Worm (Caenorhabditis elegans) whole organism, young adult: ENCODE results near the gene msrp-6.
"Not testable (repeated sequence)": the region's sequence is repeated elsewhere in the genome, so short reads cannot be mapped to it uniquely, and the experiment has no call there.

ENCODE experiments used
- B0019.2 ChIP-seq: fragments of 200-800 bp; sonication (Bioruptor generic); conservative IDR thresholded peaks from 2 replicates; pipeline ENCODE4 v1.3.6; 2022; ENCODE audit warnings: missing genetic modification reagents, missing genetic modification characterization, missing compliant biosample characterization
- F10E7.11 ChIP-seq: sonication (generic microtip); optimal IDR thresholded peaks from 2 replicates; lab custom pipeline; 2017; ENCODE audit warnings: mild to moderate bottlenecking, missing genetic modification characterization, moderate library complexity, missing compliant biosample characterization
- F23B12.7 ChIP-seq: sonication (generic microtip); optimal IDR thresholded peaks from 2 replicates; lab custom pipeline; 2017; ENCODE audit warnings: missing genetic modification characterization, mild to moderate bottlenecking, missing compliant biosample characterization, antibody characterized with exemption, moderate library complexity; ENCODE audit not compliant: insufficient read depth
- F39B2.1 ChIP-seq: fragments of 200-800 bp; sonication (Bioruptor generic); IDR thresholded peaks from 2 replicates; pipeline ENCODE4 v1.3.6; 2022; ENCODE audit warnings: missing genetic modification reagents, missing genetic modification characterization, missing compliant biosample characterization
- T07F8.4 ChIP-seq: sonication (generic microtip); optimal IDR thresholded peaks from 2 replicates; lab custom pipeline; 2016; ENCODE audit warnings: mild to moderate bottlenecking, missing genetic modification characterization, moderate library complexity, missing compliant biosample characterization
- Y56A3A.18 ChIP-seq: fragments of 200-800 bp; sonication (Bioruptor generic); IDR thresholded peaks from 2 replicates; pipeline ENCODE4 v1.3.6; 2022; ENCODE audit warnings: missing genetic modification reagents, missing genetic modification characterization, missing compliant biosample characterization
- Y67H2A.10 ChIP-seq: fragments of 200-800 bp; sonication (Bioruptor generic); conservative IDR thresholded peaks from 2 replicates; pipeline ENCODE4 v1.3.6; 2022; ENCODE audit warnings: missing genetic modification reagents, missing genetic modification characterization, missing compliant biosample characterization
- Y95B8A.8 ChIP-seq: fragments of 200-800 bp; sonication (Bioruptor generic); IDR thresholded peaks from 2 replicates; pipeline ENCODE4 v1.3.6; 2022; ENCODE audit warnings: missing genetic modification reagents, missing genetic modification characterization, missing compliant biosample characterization
- ama-1 ChIP-seq, 3 experiments: fragments of 150-350 bp in 1 of 3; sonication (generic microtip) in 2 of 3; optimal IDR thresholded peaks; 2 replicates each; lab custom pipeline; 2014 to 2018; ENCODE audit warnings: missing biosample characterization in 2 of 3, missing genetic modification characterization in 2 of 3, missing genetic modification reagents in 2 of 3
- atf-7 ChIP-seq: sonication (generic microtip); optimal IDR thresholded peaks from 2 replicates; lab custom pipeline; 2017; ENCODE audit warnings: mild to moderate bottlenecking, missing genetic modification characterization, missing compliant biosample characterization
- ccch-3 ChIP-seq: fragments of 200-800 bp; sonication (Bioruptor generic); optimal IDR thresholded peaks from 2 replicates; lab custom pipeline; 2018; ENCODE audit warnings: mild to moderate bottlenecking, missing genetic modification characterization, missing compliant biosample characterization
- ceh-27 ChIP-seq: fragments of 200-800 bp; sonication (Bioruptor generic); optimal IDR thresholded peaks from 2 replicates; lab custom pipeline; 2018; ENCODE audit warnings: mild to moderate bottlenecking, missing genetic modification characterization, moderate library complexity, missing compliant biosample characterization
- ceh-91 ChIP-seq: fragments of 200-800 bp; sonication (Bioruptor generic); IDR thresholded peaks from 2 replicates; pipeline ENCODE4 v1.3.6; 2022; ENCODE audit warnings: missing genetic modification reagents, missing genetic modification characterization, missing compliant biosample characterization
- dpff-1 ChIP-seq: sonication (generic microtip); optimal IDR thresholded peaks from 2 replicates; lab custom pipeline; 2017; ENCODE audit warnings: mild to moderate bottlenecking, missing genetic modification characterization, missing compliant biosample characterization
- dpl-1 ChIP-seq: fragments of 150-350 bp; optimal IDR thresholded peaks from 2 replicates; lab custom pipeline; 2014; ENCODE audit warnings: missing biosample characterization, missing genetic modification reagents, missing genetic modification characterization
- egl-18 ChIP-seq: fragments of 200-800 bp; sonication (Bioruptor generic); IDR thresholded peaks from 2 replicates; pipeline ENCODE4 v1.3.6; 2022; ENCODE audit warnings: missing genetic modification reagents, missing genetic modification characterization, missing compliant biosample characterization
- hlh-12 ChIP-seq: sonication (generic microtip); optimal IDR thresholded peaks from 2 replicates; lab custom pipeline; 2016; ENCODE audit warnings: missing genetic modification characterization, missing compliant biosample characterization
- hmg-20 ChIP-seq: fragments of 200-800 bp; sonication (Bioruptor generic); IDR thresholded peaks from 2 replicates; pipeline ENCODE4 v1.3.6; 2022; ENCODE audit warnings: missing genetic modification reagents, missing genetic modification characterization, missing compliant biosample characterization
- hrde-1 ChIP-seq: sonication (generic microtip); optimal IDR thresholded peaks from 2 replicates; lab custom pipeline; 2016; ENCODE audit warnings: missing genetic modification characterization, mild to moderate bottlenecking, missing compliant biosample characterization, moderate library complexity, missing genotype, missing genetic modification reagents, borderline replicate concordance
- lag-1 ChIP-seq: fragments of 200-800 bp; sonication (Bioruptor generic); IDR thresholded peaks from 2 replicates; pipeline ENCODE4 v1.3.6; 2022; ENCODE audit warnings: missing genetic modification reagents, missing genetic modification characterization, missing compliant biosample characterization
- let-526 ChIP-seq: fragments of 200-800 bp; sonication (Bioruptor generic); IDR thresholded peaks from 2 replicates; pipeline ENCODE4 v1.3.6; 2022; ENCODE audit warnings: missing genetic modification reagents, missing genetic modification characterization, missing compliant biosample characterization
- lin-26 ChIP-seq: fragments of 200-800 bp; sonication (Bioruptor generic); IDR thresholded peaks from 2 replicates; pipeline ENCODE4 v1.3.6; 2022; ENCODE audit warnings: missing genetic modification reagents, missing genetic modification characterization, missing compliant biosample characterization
- lin-35 ChIP-seq, 3 experiments: fragments of 150-350 bp in 2 of 3; sonication (generic microtip) in 1 of 3; optimal IDR thresholded peaks; 2 replicates each; lab custom pipeline; 2014 to 2018; ENCODE audit warnings: missing biosample characterization in 3 of 3, missing genetic modification characterization in 3 of 3, missing genetic modification reagents in 3 of 3
- lin-54 ChIP-seq: fragments of 200-800 bp; sonication (Bioruptor generic); optimal IDR thresholded peaks from 2 replicates; lab custom pipeline; 2018; ENCODE audit warnings: mild to moderate bottlenecking, missing genetic modification characterization, missing compliant biosample characterization
- lsy-27 ChIP-seq: sonication (generic microtip); optimal IDR thresholded peaks from 2 replicates; lab custom pipeline; 2017; ENCODE audit warnings: missing genetic modification characterization, mild to moderate bottlenecking, missing compliant biosample characterization, antibody characterized with exemption, missing genotype, borderline replicate concordance; ENCODE audit not compliant: insufficient read depth
- madf-3 ChIP-seq: fragments of 200-800 bp; sonication (Bioruptor generic); IDR thresholded peaks from 2 replicates; pipeline ENCODE4 v1.3.6; 2022; ENCODE audit warnings: missing genetic modification reagents, missing genetic modification characterization, missing compliant biosample characterization
- madf-6 ChIP-seq: fragments of 200-800 bp; sonication (Bioruptor generic); IDR thresholded peaks from 2 replicates; pipeline ENCODE4 v1.3.6; 2022; ENCODE audit warnings: missing genetic modification reagents, missing genetic modification characterization, missing compliant biosample characterization
- madf-8 ChIP-seq: fragments of 200-800 bp; sonication (Bioruptor generic); conservative IDR thresholded peaks from 2 replicates; pipeline ENCODE4 v1.3.6; 2022; ENCODE audit warnings: missing genetic modification reagents, missing genetic modification characterization, missing compliant biosample characterization
- mes-4 ChIP-seq: sonication (generic microtip); optimal IDR thresholded peaks from 2 replicates; lab custom pipeline; 2016; ENCODE audit warnings: missing genotype, missing genetic modification characterization, missing compliant biosample characterization
- nhr-80 ChIP-seq: sonication (generic microtip); optimal IDR thresholded peaks from 2 replicates; lab custom pipeline; 2016; ENCODE audit warnings: missing genetic modification characterization, missing compliant biosample characterization
- snpc-3.4 ChIP-seq: sonication (generic microtip); optimal IDR thresholded peaks from 2 replicates; lab custom pipeline; 2017; ENCODE audit warnings: missing genetic modification characterization, mild to moderate bottlenecking, missing compliant biosample characterization, antibody characterized with exemption, moderate library complexity, missing genotype, missing genetic modification reagents
- snpc-4 ChIP-seq, 5 experiments: fragments of 150-350 bp in 1 of 5; sonication (generic microtip) in 4 of 5; optimal IDR thresholded peaks; 2 replicates each; lab custom pipeline; 2014 to 2018; ENCODE audit warnings: missing genetic modification characterization in 5 of 5, missing biosample characterization in 3 of 5, antibody characterized with exemption in 2 of 5, mild to moderate bottlenecking in 2 of 5, missing compliant biosample characterization in 2 of 5, missing genotype in 2 of 5, moderate library complexity in 2 of 5, missing genetic modification reagents in 1 of 5
- somi-1 ChIP-seq: fragments of 200-800 bp; sonication (Bioruptor generic); optimal IDR thresholded peaks from 2 replicates; lab custom pipeline; 2018; ENCODE audit warnings: mild to moderate bottlenecking, missing genetic modification characterization, missing compliant biosample characterization
- tlf-1 ChIP-seq: fragments of 200-800 bp; sonication (Bioruptor generic); optimal IDR thresholded peaks from 2 replicates; lab custom pipeline; 2018; ENCODE audit warnings: mild to moderate bottlenecking, missing genetic modification characterization, missing compliant biosample characterization
- zfh-2 ChIP-seq: fragments of 200-800 bp; sonication (Bioruptor generic); conservative IDR thresholded peaks from 2 replicates; pipeline ENCODE4 v1.3.6; 2022; ENCODE audit warnings: missing genetic modification reagents, missing genetic modification characterization, missing compliant biosample characterization
- ztf-18 ChIP-seq: sonication (generic microtip); optimal IDR thresholded peaks from 2 replicates; lab custom pipeline; 2016; ENCODE audit warnings: missing genotype, mild to moderate bottlenecking, missing genetic modification characterization, missing compliant biosample characterization
- ztf-22 ChIP-seq: fragments of 200-800 bp; sonication (Bioruptor generic); optimal IDR thresholded peaks from 2 replicates; lab custom pipeline; 2018; ENCODE audit warnings: mild to moderate bottlenecking, missing genetic modification characterization, moderate library complexity, missing compliant biosample characterization
- ztf-28 ChIP-seq: fragments of 200-800 bp; sonication (Bioruptor generic); IDR thresholded peaks from 2 replicates; pipeline ENCODE4 v1.3.6; 2022; ENCODE audit warnings: missing genetic modification reagents, missing genetic modification characterization, missing compliant biosample characterization

msrp-6 gene

ce11 chrII:2611009-2611408, 8.2 kb upstream of the msrp-6 start:
- TF ChIP-seq ztf-28 (GFP tag; lab: Robert Waterston, UW) (0 out of 2 replicates have a peak, but pooled peaks have one; percentile 9), F23B12.7 (tag; lab: Kevin White, UChicago) (no peak), somi-1 (no peak), B0019.2 (GFP tag; lab: Robert Waterston, UW) (no peak)

- TF ChIP-seq dpff-1; hmg-20 (GFP tag; lab: Robert Waterston, UW); Y67H2A.10 (GFP tag; lab: Robert Waterston, UW): not testable (repeated sequence)
- TF ChIP-seq, all 124 proteins: peak for 0; not testable (repeated sequence) for 124
These were observed 7.0 kb upstream of the msrp-6 start, which contains the start of gene D2062.13 for ce11 chrII:2612278-2612677. Gene D2062.13, plus strand, starts transcription at chrII:2612578.

ce11 chrII:2616634-2617033, 2.6 kb upstream of the msrp-6 start, which contains the start of gene msrp-5:
Gene msrp-5, plus strand, starts transcription at chrII:2616934.
- not testable (repeated sequence) for TF ChIP-seq ztf-18, lin-26, Y56A3A.18
- TF ChIP-seq, all 124 proteins: peak for 0; not testable (repeated sequence) for 124

- TF ChIP-seq egl-18 (GFP tag; lab: Robert Waterston, UW) (no peak), Y95B8A.8 (GFP tag; lab: Robert Waterston, UW) (no peak), ccch-3 (no peak), atf-7 (no peak), lsy-27 (tag; lab: Kevin White, UChicago) (no peak), ceh-91 (no peak), snpc-3.4 (tag; lab: Kevin White, UChicago) (no peak), lag-1 (no peak), hlh-12 (no peak), madf-3 (no peak), T07F8.4 (tag; lab: Kevin White, UChicago) (no peak), F10E7.11 (tag; lab: Kevin White, UChicago) (no peak), dpl-1 (no peak)
These were observed 3.2 kb downstream of the msrp-6 start, which contains the start of gene D2062.5 for ce11 chrII:2622480-2622879. Gene D2062.5, plus strand, starts transcription at chrII:2622780.

ce11 chrII:2622936-2623452, 3.7 kb downstream of the msrp-6 start, which contains the start of gene D2062.4:
Gene D2062.4, plus strand, starts transcription at chrII:2623402.
- not testable (repeated sequence) for TF ChIP-seq snpc-4 (GFP tag; optimal IDR thresholded peaks at IDR 0.05; lab: Kevin White, UChicago); snpc-4 (tag; optimal IDR thresholded peaks at IDR 0.05; lab: Kevin White, UChicago); let-526 (GFP tag; lab: Robert Waterston, UW); tlf-1 (GFP tag; lab: Kevin White, UChicago)

- TF ChIP-seq lin-35 (GFP tag; optimal IDR thresholded peaks at IDR 0.05; lab: Kevin White, UChicago) (no peak), T07F8.4 (tag; lab: Kevin White, UChicago) (no peak), lin-54 (GFP tag; lab: Kevin White, UChicago) (no peak), nhr-80 (tag; lab: Kevin White, UChicago) (no peak), madf-8 (GFP tag; lab: Robert Waterston, UW) (no peak), madf-6 (GFP tag; lab: Robert Waterston, UW) (no peak), ama-1 (optimal IDR thresholded peaks at IDR 0.05; lab: Kevin White, UChicago) (no peak), ama-1 (GFP tag; optimal IDR thresholded peaks at IDR 0.05; lab: Kevin White, UChicago) (no peak), mes-4 (tag; lab: Kevin White, UChicago) (no peak), ztf-22 (GFP tag; lab: Kevin White, UChicago) (no peak), F23B12.7 (tag; lab: Kevin White, UChicago) (no peak), snpc-3.4 (tag; lab: Kevin White, UChicago) (no peak), ceh-27 (GFP tag; lab: Kevin White, UChicago) (no peak), hrde-1 (tag; lab: Kevin White, UChicago) (no peak), F39B2.1 (GFP tag; lab: Robert Waterston, UW) (no peak), zfh-2 (no peak)
These were observed 5.5 kb downstream of the msrp-6 start, which contains the start of gene lgc-28 for ce11 chrII:2624792-2625191. Gene lgc-28, plus strand, starts transcription at chrII:2625092.
